Fruit fly (Drosophila melanogaster): Measurements from ENCODE around the gene CG5897.

CG5897 gene

DNA sequence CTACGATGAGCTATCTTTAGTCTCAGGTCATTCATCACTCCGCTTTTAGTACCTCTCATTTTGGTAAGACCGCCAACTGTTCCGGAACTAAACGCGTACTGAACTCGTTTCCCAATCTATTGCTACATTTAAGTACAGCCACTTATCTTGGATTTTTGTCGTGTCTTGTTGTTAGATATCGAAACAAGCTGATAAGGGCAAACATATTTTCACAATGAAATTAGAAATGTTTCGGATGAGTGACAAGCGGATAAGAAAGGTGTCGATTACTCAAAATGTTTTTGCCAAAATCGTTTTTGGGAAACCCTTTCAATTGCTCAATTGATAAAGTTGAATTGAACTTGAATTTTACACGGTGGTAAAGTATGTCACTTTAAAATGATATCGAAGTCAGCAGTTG, at the start of gene CG5897:
CG5897 (minus strand) TSS at position 101 of the 400 bp plus-strand sequence.
- no peak for TF ChIP-seq CG5204 (GFP tag; optimal IDR thresholded peaks at IDR 0.05)

DNA sequence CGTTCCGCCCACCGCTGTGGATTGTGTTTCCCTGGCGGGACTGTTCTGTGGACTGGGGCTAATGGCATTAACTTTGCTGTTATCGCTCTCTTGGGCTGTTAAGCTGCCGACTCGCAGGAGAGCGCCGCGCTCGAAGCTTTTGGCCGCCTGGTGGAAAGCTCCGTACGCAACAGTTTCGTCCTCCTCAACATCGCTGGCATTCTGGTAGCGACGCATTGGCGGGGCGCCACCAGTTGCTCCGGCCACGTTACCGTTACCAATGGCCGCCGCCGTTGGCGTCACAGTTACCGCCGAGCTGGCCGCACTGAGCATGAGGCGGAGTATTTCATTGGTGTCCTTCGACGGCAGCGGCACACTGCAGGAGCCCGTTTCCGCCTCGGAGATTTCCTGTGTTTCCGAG, 48.5 kb upstream of the CG5897 start:
- TF ChIP-seq kay (GFP tag; ENCODE audit: borderline replicate concordance) (no peak), ovo (GFP tag; optimal IDR thresholded peaks at IDR 0.05) (no peak), Clk (GFP tag; optimal IDR thresholded peaks at IDR 0.05) (no peak), pad (GFP tag; optimal IDR thresholded peaks at IDR 0.05) (no peak), cnc (optimal IDR thresholded peaks at IDR 0.05) (no peak), Crg-1 (GFP tag; optimal IDR thresholded peaks at IDR 0.05) (no peak), Hr96 (GFP tag; optimal IDR thresholded peaks at IDR 0.05) (no peak), CG14711 (tag; optimal IDR thresholded peaks at IDR 0.05) (no peak), CG7045 (GFP tag; optimal IDR thresholded peaks at IDR 0.05) (no peak), Mnt (GFP tag; optimal IDR thresholded peaks at IDR 0.05) (no peak), CG5204 (GFP tag; optimal IDR thresholded peaks at IDR 0.05) (no peak), CG12768 (GFP tag; optimal IDR thresholded peaks at IDR 0.05) (no peak), toe (GFP tag; optimal IDR thresholded peaks at IDR 0.05) (no peak), CG11617 (GFP tag; optimal IDR thresholded peaks at IDR 0.05) (no peak), cic (GFP tag; optimal IDR thresholded peaks at IDR 0.05) (no peak), CG33017 (tag; optimal IDR thresholded peaks at IDR 0.05) (no peak)

DNA sequence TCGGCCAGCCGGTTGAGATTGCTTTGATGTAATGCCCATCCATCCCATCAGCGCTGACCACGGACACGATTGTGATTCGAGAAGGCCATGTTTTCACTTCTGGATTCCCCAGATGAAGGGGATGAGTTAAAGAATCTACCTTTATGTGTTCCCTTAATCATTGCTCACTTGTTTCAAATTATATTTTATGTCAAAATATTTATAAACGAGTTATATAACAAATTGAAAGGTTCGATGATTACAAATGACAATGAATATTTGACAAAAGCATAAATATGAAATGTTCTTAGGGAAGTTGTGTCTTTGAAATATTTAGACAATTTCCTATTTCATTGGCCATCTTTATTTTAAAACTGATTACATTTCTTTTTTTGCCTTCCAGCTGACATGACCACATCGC, 42.8 kb upstream of the CG5897 start:
- TF ChIP-seq CG33017 (tag; optimal IDR thresholded peaks at IDR 0.05) = no peak
- no peak for TF ChIP-seq CG7101 (tag; optimal IDR thresholded peaks at IDR 0.05)
- no peak for TF ChIP-seq toe (GFP tag; optimal IDR thresholded peaks at IDR 0.05)
- TF ChIP-seq ovo (GFP tag; optimal IDR thresholded peaks at IDR 0.05) = no peak
- no peak for TF ChIP-seq Hr96 (GFP tag; optimal IDR thresholded peaks at IDR 0.05)
- no peak for TF ChIP-seq CG11617 (GFP tag; optimal IDR thresholded peaks at IDR 0.05)
- TF ChIP-seq Clk (GFP tag; optimal IDR thresholded peaks at IDR 0.05) = no peak

DNA sequence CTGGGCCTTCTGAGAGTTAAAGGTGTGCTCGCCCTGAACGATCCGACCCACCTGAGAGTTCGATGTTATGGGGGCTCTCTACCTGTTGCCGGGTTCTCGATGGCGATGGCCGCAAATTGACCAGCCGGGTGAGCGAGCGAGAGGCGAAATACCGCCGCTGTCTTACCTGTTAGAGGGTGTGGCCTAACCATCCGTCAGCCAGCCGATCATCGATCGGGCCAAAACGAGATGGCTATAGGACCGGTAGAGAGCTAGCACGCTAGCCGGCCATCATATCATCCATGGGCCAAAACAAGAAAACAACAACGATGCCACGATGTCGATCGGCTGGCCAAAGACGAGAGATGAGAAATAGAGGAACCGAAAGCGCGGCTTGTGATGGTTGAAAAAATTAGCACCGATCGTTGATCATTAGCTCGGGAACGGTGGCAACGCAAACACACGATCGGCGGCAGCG, 38.5 kb upstream of the CG5897 start, which contains the start of gene byn:
byn (plus strand) TSS at position 407 of the 457 bp plus-strand sequence.
- TF ChIP-seq CG7045 (GFP tag; optimal IDR thresholded peaks at IDR 0.05) = no peak
- no peak for TF ChIP-seq Mnt (GFP tag; optimal IDR thresholded peaks at IDR 0.05)
- no peak for TF ChIP-seq CG11617 (GFP tag; optimal IDR thresholded peaks at IDR 0.05)
- TF ChIP-seq Clk (GFP tag; optimal IDR thresholded peaks at IDR 0.05) = no peak
- no peak for TF ChIP-seq CG1620 (GFP tag; optimal IDR thresholded peaks at IDR 0.05)
- no peak for TF ChIP-seq kay (GFP tag; ENCODE audit: borderline replicate concordance)

DNA sequence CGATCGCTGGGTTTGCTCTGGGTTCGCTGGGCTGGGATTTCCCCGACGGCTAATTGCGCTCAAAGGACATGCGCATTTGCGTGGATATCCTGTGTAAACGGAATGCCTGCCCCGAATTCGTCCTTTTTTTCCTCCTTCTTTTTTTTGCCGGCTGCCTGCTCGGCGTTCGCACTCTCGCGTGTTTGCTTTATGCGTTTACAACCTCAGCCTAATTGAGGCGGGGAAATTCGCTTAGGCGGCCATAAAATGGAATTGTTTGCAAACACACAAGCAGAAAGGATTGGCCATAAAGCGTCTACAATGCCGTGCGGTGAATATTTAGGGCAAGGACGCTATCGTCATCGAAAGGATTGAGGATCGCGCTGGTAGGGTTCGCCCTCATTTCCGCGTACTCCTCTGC, 36.6 kb upstream of the CG5897 start:
- TF ChIP-seq Crg-1 (GFP tag; optimal IDR thresholded peaks at IDR 0.05) (no peak), CG12768 (GFP tag; optimal IDR thresholded peaks at IDR 0.05) (no peak), cnc (optimal IDR thresholded peaks at IDR 0.05) (no peak), Mnt (GFP tag; optimal IDR thresholded peaks at IDR 0.05) (no peak), CG33017 (tag; optimal IDR thresholded peaks at IDR 0.05) (no peak), CG1620 (GFP tag; optimal IDR thresholded peaks at IDR 0.05) (no peak), CG14711 (tag; optimal IDR thresholded peaks at IDR 0.05) (no peak), toe (GFP tag; optimal IDR thresholded peaks at IDR 0.05) (no peak), ovo (GFP tag; optimal IDR thresholded peaks at IDR 0.05) (no peak), pad (GFP tag; optimal IDR thresholded peaks at IDR 0.05) (no peak)

DNA sequence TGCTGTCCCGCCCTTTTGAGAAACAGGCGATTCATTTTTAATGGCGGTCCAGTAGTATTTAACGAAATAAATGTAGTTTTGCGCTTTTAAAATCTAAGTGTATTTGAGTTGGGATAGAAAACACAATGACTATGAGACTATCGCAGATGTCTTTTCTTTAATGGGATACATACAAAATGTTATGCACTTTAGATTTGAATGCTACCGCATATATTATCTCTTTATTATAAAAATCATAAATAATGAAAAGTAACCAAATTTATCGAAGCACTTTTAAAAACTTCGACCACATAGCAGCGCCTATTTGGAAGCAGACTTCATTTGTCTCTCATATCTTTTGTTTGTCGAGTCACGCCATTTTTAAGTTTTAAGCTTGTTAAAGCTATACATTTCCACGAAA, 35.8 kb upstream of the CG5897 start, which contains the start of gene SdhAL:
SdhAL (minus strand) TSS at position 101 of the 400 bp plus-strand sequence.
- no peak for TF ChIP-seq CG11617 (GFP tag; optimal IDR thresholded peaks at IDR 0.05)
- peak; percentile 2 for TF ChIP-seq kay (GFP tag; ENCODE audit: borderline replicate concordance)

DNA sequence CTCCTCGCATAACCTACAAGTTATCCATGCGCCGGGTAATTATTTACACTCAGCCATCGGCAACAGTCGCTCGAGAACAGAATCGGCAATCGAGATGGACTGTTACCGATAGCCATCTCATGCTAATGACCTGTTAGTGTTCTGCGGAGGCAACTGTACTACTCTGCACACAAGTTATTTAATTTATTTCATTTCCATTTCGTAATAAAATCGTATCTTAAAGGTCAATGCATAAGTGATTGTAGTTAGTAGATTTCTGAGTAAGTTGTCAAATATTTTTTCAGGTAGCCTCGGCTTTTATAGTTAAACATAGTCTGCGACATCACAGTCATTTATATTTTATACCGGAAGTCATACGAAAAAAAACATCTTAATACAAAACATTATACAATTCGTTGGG, 32.4 kb upstream of the CG5897 start, which contains the start of gene CG11588:
CG11588 (plus strand) TSS at position 301 of the 400 bp plus-strand sequence.
- TF ChIP-seq Mnt (GFP tag; optimal IDR thresholded peaks at IDR 0.05) (no peak), CG11617 (GFP tag; optimal IDR thresholded peaks at IDR 0.05) (no peak), CG5204 (GFP tag; optimal IDR thresholded peaks at IDR 0.05) (no peak), cnc (optimal IDR thresholded peaks at IDR 0.05) (no peak), ovo (GFP tag; optimal IDR thresholded peaks at IDR 0.05) (no peak), Clk (GFP tag; optimal IDR thresholded peaks at IDR 0.05) (no peak)

DNA sequence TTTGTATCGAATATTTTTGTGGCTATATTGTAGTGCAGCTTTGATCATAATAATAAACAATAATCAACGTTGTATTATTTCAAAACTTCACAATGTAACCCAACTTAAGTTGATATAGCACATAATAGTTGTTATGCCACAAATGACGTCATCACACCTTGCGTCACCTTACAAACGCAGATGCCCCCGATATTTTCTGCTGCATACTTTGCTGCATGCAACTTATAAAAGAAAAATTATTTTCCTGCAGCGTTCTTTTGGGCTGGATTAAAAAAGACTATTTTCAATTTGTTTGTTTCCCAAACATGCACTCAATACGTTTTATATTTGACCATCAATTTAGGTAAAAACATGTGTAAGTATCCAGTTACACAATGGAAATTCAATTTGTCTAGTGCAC, 29.4 kb upstream of the CG5897 start:
- no peak for TF ChIP-seq CG7045 (GFP tag; optimal IDR thresholded peaks at IDR 0.05)
- TF ChIP-seq toe (GFP tag; optimal IDR thresholded peaks at IDR 0.05) = no peak
- TF ChIP-seq Clk (GFP tag; optimal IDR thresholded peaks at IDR 0.05) = no peak
- no peak for TF ChIP-seq CG14711 (tag; optimal IDR thresholded peaks at IDR 0.05)
- TF ChIP-seq bab1 (GFP tag; optimal IDR thresholded peaks at IDR 0.05) = no peak
- no peak for TF ChIP-seq tj (GFP tag; optimal IDR thresholded peaks at IDR 0.05)
- TF ChIP-seq Mnt (GFP tag; optimal IDR thresholded peaks at IDR 0.05) = no peak
